Fruit fly (Drosophila melanogaster) whole organism, embryonic: ENCODE results near the gene Cyp4ac3.
A peak's percentile ranks its signal among the peaks of the same experiment; 100 is the strongest.

Source experiments
- ATbp ChIP-seq: fragments of 200-800 bp; sonication (Bioruptor generic); optimal IDR thresholded peaks from 2 replicates; lab custom pipeline; 2017; ENCODE audit warnings: missing biosample characterization, mild to moderate bottlenecking, missing genetic modification characterization, missing genetic modification reagents
- Blimp-1 ChIP-seq: fragments of 200-800 bp; sonication (Bioruptor generic); optimal IDR thresholded peaks from 3 replicates; lab custom pipeline; 2018; ENCODE audit warnings: missing biosample characterization, missing genetic modification characterization, mild to moderate bottlenecking, moderate library complexity, missing genetic modification reagents
- CG10274 ChIP-seq: fragments of 200-800 bp; sonication (Bioruptor generic); optimal IDR thresholded peaks from 3 replicates; lab custom pipeline; 2017; ENCODE audit warnings: missing biosample characterization, mild to moderate bottlenecking, missing genetic modification characterization
- CG10366 ChIP-seq: fragments of 200-800 bp; sonication (Bioruptor generic); IDR thresholded peaks from 2 replicates; pipeline ENCODE4 v1.3.6; 2022; ENCODE audit warnings: missing biosample characterization, missing genetic modification characterization
- CG10462 ChIP-seq: fragments of 200-800 bp; sonication (Bioruptor generic); optimal IDR thresholded peaks from 2 replicates; lab custom pipeline; 2016; ENCODE audit warnings: missing biosample characterization, missing genetic modification characterization
- CG10979 ChIP-seq: fragments of 200-800 bp; sonication (Bioruptor generic); optimal IDR thresholded peaks from 2 replicates; lab custom pipeline; 2018; ENCODE audit warnings: missing biosample characterization, mild to moderate bottlenecking, missing genetic modification characterization, moderate library complexity
- CG1233 ChIP-seq: fragments of 200-800 bp; sonication (Bioruptor generic); optimal IDR thresholded peaks from 4 replicates; lab custom pipeline; 2018; ENCODE audit warnings: missing biosample characterization, mild to moderate bottlenecking, missing genetic modification characterization
- CG13775 ChIP-seq: fragments of 200-800 bp; sonication (Bioruptor generic); optimal IDR thresholded peaks from 3 replicates; lab custom pipeline; 2017; ENCODE audit warnings: missing biosample characterization, mild to moderate bottlenecking, missing genetic modification characterization
- CG1602 ChIP-seq: fragments of 200-800 bp; sonication (Bioruptor generic); optimal IDR thresholded peaks from 3 replicates; lab custom pipeline; 2016; ENCODE audit warnings: missing biosample characterization, missing genetic modification characterization
- CG16863 ChIP-seq: fragments of 200-800 bp; sonication (Bioruptor generic); optimal IDR thresholded peaks from 3 replicates; lab custom pipeline; 2016; ENCODE audit warnings: missing biosample characterization, missing genetic modification characterization
- CG1792 ChIP-seq: fragments of 200-800 bp; sonication (Bioruptor generic); optimal IDR thresholded peaks from 2 replicates; lab custom pipeline; 2016; ENCODE audit warnings: missing biosample characterization, missing genetic modification characterization
- CG18262 ChIP-seq: fragments of 200-800 bp; optimal IDR thresholded peaks from 3 replicates; lab custom pipeline; 2019; ENCODE audit warnings: missing biosample characterization, mild to moderate bottlenecking, missing genetic modification characterization, moderate library complexity
- CG6175 ChIP-seq: fragments of 200-800 bp; sonication (Bioruptor generic); IDR thresholded peaks from 3 replicates; pipeline ENCODE4 v1.3.6; 2022; ENCODE audit warnings: missing biosample characterization, missing genetic modification characterization
- CG7745 ChIP-seq: fragments of 200-800 bp; sonication (Bioruptor generic); optimal IDR thresholded peaks from 2 replicates; lab custom pipeline; 2018; ENCODE audit warnings: missing biosample characterization, mild to moderate bottlenecking, missing genetic modification characterization, moderate library complexity
- Fer1 ChIP-seq: fragments of 200-800 bp; sonication (Bioruptor generic); optimal IDR thresholded peaks from 2 replicates; lab custom pipeline; 2017; ENCODE audit warnings: missing biosample characterization, mild to moderate bottlenecking, missing genetic modification characterization
- H15 ChIP-seq: fragments of 200-800 bp; sonication (Bioruptor generic); IDR thresholded peaks from 3 replicates; pipeline ENCODE4 v1.3.6; 2022; ENCODE audit warnings: missing biosample characterization, missing genetic modification characterization
- H2.0 ChIP-seq: fragments of 200-800 bp; sonication (Bioruptor generic); IDR thresholded peaks from 2 replicates; pipeline ENCODE4 v1.3.6; 2022; ENCODE audit warnings: missing biosample characterization, missing genetic modification characterization
- HmgD ChIP-seq: fragments of 200-800 bp; sonication (Bioruptor generic); optimal IDR thresholded peaks from 3 replicates; lab custom pipeline; 2016; ENCODE audit warnings: missing biosample characterization, missing genetic modification characterization
- Hr51 ChIP-seq, 2 experiments: fragments of 200-800 bp; sonication (Bioruptor generic); optimal IDR thresholded peaks; 2 replicates in 1 of 2; 3 replicates in 1 of 2; lab custom pipeline; 2016 to 2018; ENCODE audit warnings: missing biosample characterization in 2 of 2, missing genetic modification characterization in 2 of 2, mild to moderate bottlenecking in 1 of 2, moderate library complexity in 1 of 2
- Med ChIP-seq: fragments of 200-800 bp; sonication (Bioruptor generic); peaks from one replicate; lab custom pipeline; 2016; ENCODE audit warnings: missing biosample characterization, missing genetic modification characterization, mild to moderate bottlenecking, inconsistent platforms, moderate library complexity
- Neu2 ChIP-seq: fragments of 200-800 bp; sonication (Bioruptor generic); optimal IDR thresholded peaks from 3 replicates; lab custom pipeline; 2016; ENCODE audit warnings: missing biosample characterization, missing genetic modification characterization, borderline replicate concordance
- Nf-YB ChIP-seq: fragments of 200-800 bp; sonication (Bioruptor generic); optimal IDR thresholded peaks from 3 replicates; lab custom pipeline; 2019; ENCODE audit warnings: missing biosample characterization, mild to moderate bottlenecking, missing genetic modification characterization, moderate library complexity
- Ssrp ChIP-seq: fragments of 200-800 bp; sonication (Bioruptor generic); optimal IDR thresholded peaks from 2 replicates; lab custom pipeline; 2018; ENCODE audit warnings: missing biosample characterization, mild to moderate bottlenecking, missing genetic modification characterization, moderate library complexity
- ap ChIP-seq: fragments of 200-800 bp; sonication (Bioruptor generic); IDR thresholded peaks from 2 replicates; pipeline ENCODE4 v1.3.6; 2022; ENCODE audit warnings: missing biosample characterization, missing genetic modification characterization
- ash1 ChIP-seq: fragments of 200-800 bp; sonication (Bioruptor generic); optimal IDR thresholded peaks from 2 replicates; lab custom pipeline; 2018; ENCODE audit warnings: missing biosample characterization, mild to moderate bottlenecking, missing genetic modification characterization
- ci ChIP-seq: fragments of 200-800 bp; sonication (Bioruptor generic); IDR thresholded peaks from 3 replicates; pipeline ENCODE4 v1.3.6; 2022; ENCODE audit warnings: missing biosample characterization, missing genetic modification characterization
- crol ChIP-seq: fragments of 200-800 bp; sonication (Bioruptor generic); IDR thresholded peaks from 2 replicates; pipeline ENCODE4 v1.3.6; 2022; ENCODE audit warnings: missing biosample characterization, missing genetic modification characterization
- dati ChIP-seq: fragments of 200-800 bp; sonication (Bioruptor generic); IDR thresholded peaks from 2 replicates; pipeline ENCODE4 v1.3.6; 2022; ENCODE audit warnings: missing biosample characterization, missing genetic modification characterization
- dmrt11E ChIP-seq: fragments of 200-800 bp; sonication (Bioruptor generic); optimal IDR thresholded peaks from 3 replicates; lab custom pipeline; 2018; ENCODE audit warnings: missing biosample characterization, mild to moderate bottlenecking, missing genetic modification characterization, moderate library complexity
- dmrt99B ChIP-seq: fragments of 200-800 bp; sonication (Bioruptor generic); optimal IDR thresholded peaks from 2 replicates; lab custom pipeline; 2018; ENCODE audit warnings: missing biosample characterization, mild to moderate bottlenecking, missing genetic modification characterization, moderate library complexity
- exex ChIP-seq: fragments of 200-800 bp; sonication (Bioruptor generic); optimal IDR thresholded peaks from 4 replicates; lab custom pipeline; 2018; ENCODE audit warnings: missing biosample characterization, mild to moderate bottlenecking, missing genetic modification characterization, moderate library complexity
- fd96Cb ChIP-seq: fragments of 200-800 bp; sonication (Bioruptor generic); optimal IDR thresholded peaks from 2 replicates; lab custom pipeline; 2018; ENCODE audit warnings: missing biosample characterization, mild to moderate bottlenecking, missing genetic modification characterization, moderate library complexity
- hth ChIP-seq: fragments of >200 bp; optimal IDR thresholded peaks from 2 replicates; lab custom pipeline; 2017; ENCODE audit warnings: inconsistent platforms
- kni ChIP-seq: fragments of 200-800 bp; sonication (Bioruptor generic); optimal IDR thresholded peaks from 3 replicates; lab custom pipeline; 2017; ENCODE audit warnings: mild to moderate bottlenecking, missing biosample characterization, missing genetic modification reagents, missing genetic modification characterization
- knrl ChIP-seq: fragments of 200-800 bp; sonication (Bioruptor generic); IDR thresholded peaks from 3 replicates; pipeline ENCODE4 v1.3.6; 2022; ENCODE audit warnings: missing biosample characterization, missing genetic modification characterization; ENCODE audit not compliant: partially characterized antibody
- lbe ChIP-seq: fragments of 200-800 bp; sonication (Bioruptor generic); optimal IDR thresholded peaks from 2 replicates; lab custom pipeline; 2016; ENCODE audit warnings: missing biosample characterization, mild to moderate bottlenecking, missing genetic modification characterization
- lilli ChIP-seq: fragments of 200-800 bp; sonication (Bioruptor generic); optimal IDR thresholded peaks from 3 replicates; lab custom pipeline; 2016; ENCODE audit warnings: missing biosample characterization, missing genetic modification characterization
- lmd ChIP-seq: fragments of 200-800 bp; sonication (Bioruptor generic); IDR thresholded peaks from 2 replicates; pipeline ENCODE4 v1.3.6; 2022; ENCODE audit warnings: missing biosample characterization, missing genetic modification characterization
- nau ChIP-seq: fragments of 200-800 bp; sonication (Bioruptor generic); optimal IDR thresholded peaks from 3 replicates; lab custom pipeline; 2017; ENCODE audit warnings: missing biosample characterization, mild to moderate bottlenecking, missing genetic modification characterization, missing genetic modification reagents
- nerfin-2 ChIP-seq: fragments of 200-800 bp; sonication (Bioruptor generic); IDR thresholded peaks from 2 replicates; pipeline ENCODE4 v1.3.6; 2022; ENCODE audit warnings: missing biosample characterization, missing genetic modification characterization; ENCODE audit not compliant: partially characterized antibody
- phol ChIP-seq: fragments of 200-800 bp; sonication (Bioruptor generic); optimal IDR thresholded peaks from 3 replicates; lab custom pipeline; 2018; ENCODE audit warnings: missing biosample characterization, mild to moderate bottlenecking, missing genetic modification characterization, moderate library complexity
- schlank ChIP-seq: fragments of 200-800 bp; sonication (Bioruptor generic); optimal IDR thresholded peaks from 2 replicates; lab custom pipeline; 2018; ENCODE audit warnings: missing biosample characterization, mild to moderate bottlenecking, missing genetic modification characterization
- so ChIP-seq: fragments of 200-800 bp; sonication (Bioruptor generic); IDR thresholded peaks from 3 replicates; pipeline ENCODE4 v1.3.6; 2022; ENCODE audit warnings: missing biosample characterization, missing genetic modification characterization
- trem ChIP-seq: fragments of 200-800 bp; optimal IDR thresholded peaks from 3 replicates; lab custom pipeline; 2019; ENCODE audit warnings: missing biosample characterization, mild to moderate bottlenecking, missing genetic modification characterization, moderate library complexity
- usp ChIP-seq: fragments of >200 bp; optimal IDR thresholded peaks from 2 replicates; lab custom pipeline; 2017; ENCODE audit warnings: missing biosample characterization, missing genetic modification characterization
- z ChIP-seq: fragments of 200-800 bp; sonication (Bioruptor generic); IDR thresholded peaks from 3 replicates; pipeline ENCODE4 v1.3.6; 2022; ENCODE audit warnings: missing biosample characterization, missing genetic modification characterization
- zen2 ChIP-seq: fragments of 200-800 bp; sonication (Bioruptor generic); IDR thresholded peaks from 3 replicates; pipeline ENCODE4 v1.3.6; 2022; ENCODE audit warnings: missing biosample characterization, missing genetic modification characterization; ENCODE audit not compliant: partially characterized antibody
- zfh1 ChIP-seq: fragments of 200-800 bp; sonication (Bioruptor generic); IDR thresholded peaks from 3 replicates; pipeline ENCODE4 v1.3.6; 2022; ENCODE audit warnings: missing biosample characterization, missing genetic modification characterization

Gene Cyp4ac3

DNA sequence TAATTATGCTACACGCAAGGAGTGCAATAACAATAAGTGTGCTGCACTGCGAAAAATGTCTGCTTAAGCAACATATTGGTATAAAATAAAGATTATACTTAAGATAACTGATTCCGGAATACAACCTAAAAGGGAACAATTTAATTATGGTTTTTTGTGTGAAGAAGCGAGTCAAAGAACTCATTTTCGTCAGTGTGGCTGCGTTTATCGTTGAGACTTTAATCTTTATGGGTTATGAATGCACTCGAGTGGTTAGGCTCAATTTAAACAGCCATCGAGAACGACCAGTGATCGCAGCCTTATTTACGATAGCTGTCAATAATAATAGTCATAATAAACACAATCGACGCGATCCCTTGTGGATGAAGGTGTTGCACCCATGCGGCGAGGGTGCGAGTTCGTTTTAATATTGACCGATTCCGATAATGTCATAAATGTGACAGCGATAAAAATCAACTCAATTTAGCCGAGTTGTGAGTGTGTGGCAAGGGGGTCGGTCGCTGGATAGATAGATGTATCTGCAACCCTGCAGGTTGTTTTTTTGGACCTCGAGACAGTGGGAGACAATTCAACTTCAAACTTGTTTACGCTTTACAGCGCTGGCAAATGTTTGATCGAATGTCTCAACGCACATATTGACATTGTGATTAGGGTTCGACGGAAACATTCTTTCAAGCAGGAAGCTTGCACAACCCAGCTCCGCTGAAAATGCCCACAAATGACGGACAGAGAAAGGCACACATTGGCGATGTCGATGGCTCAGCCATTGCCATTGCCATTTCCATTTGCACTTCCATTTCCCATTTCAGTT is 12.1 kb upstream of the Cyp4ac3 start (continued):
- peak; percentile 59 for TF ChIP-seq dmrt99B (tag; lab: Kevin White, UChicago)
- TF ChIP-seq lilli = peak; percentile 32
- TF ChIP-seq knrl (GFP tag; lab: Robert Waterston, UW) = no peak
- TF ChIP-seq CG10462 (GFP tag; lab: Kevin White, UChicago) = peak; percentile 14
- TF ChIP-seq zfh1 = peak; percentile 82
- peak; percentile 31; the same call in 1 of the 2 replicates for TF ChIP-seq crol
- 0 out of 3 replicates have a peak, but pooled peaks have one; percentile 36 for TF ChIP-seq zen2 (GFP tag; lab: Robert Waterston, UW)
- TF ChIP-seq nau (GFP tag; lab: Kevin White, UChicago) = peak; percentile 37
- TF ChIP-seq CG18262 (tag; lab: Kevin White, UChicago) = peak; percentile 58
- no peak for TF ChIP-seq usp (GFP tag; lab: Kevin White, UChicago)
- no peak for TF ChIP-seq nerfin-2 (GFP tag; lab: Robert Waterston, UW)
- no peak for TF ChIP-seq HmgD
- TF ChIP-seq Hr51 (GFP tag; optimal IDR thresholded peaks at IDR 0.05; lab: Kevin White, UChicago) = peak; percentile 44 to 49
- TF ChIP-seq Fer1 (GFP tag; lab: Kevin White, UChicago) = no peak
- peak; percentile 24; the same call in 1 of the 2 replicates for TF ChIP-seq CG10366 (GFP tag; lab: Robert Waterston, UW)
- TF ChIP-seq CG10274 = no peak
- peak; percentile 69; the same call in 2 of the 3 replicates for TF ChIP-seq so (GFP tag; lab: Robert Waterston, UW)
- TF ChIP-seq lmd (GFP tag; lab: Robert Waterston, UW) = peak; percentile 19; the same call in 1 of the 2 replicates
- 0 out of 3 replicates have a peak, but pooled peaks have one; percentile 45 for TF ChIP-seq H15 (GFP tag; lab: Robert Waterston, UW)
- TF ChIP-seq ash1 (GFP tag; lab: Kevin White, UChicago) = no peak
- no peak for TF ChIP-seq hth
- TF ChIP-seq H2.0 (GFP tag; lab: Robert Waterston, UW) = peak; percentile 39; the same call in 1 of the 2 replicates
- TF ChIP-seq CG7745 (tag; lab: Kevin White, UChicago) = peak; percentile 85
- TF ChIP-seq CG6175 (GFP tag; lab: Robert Waterston, UW) = no peak
- peak; percentile 39 for TF ChIP-seq CG16863
- TF ChIP-seq Med = peak; percentile 84
- TF ChIP-seq ATbp = peak; percentile 57
- TF ChIP-seq Neu2 (GFP tag; lab: Kevin White, UChicago) = no peak
- 0 out of 2 replicates have a peak, but pooled peaks have one; percentile 36 for TF ChIP-seq ap
- peak; percentile 33 for TF ChIP-seq phol
- peak; percentile 27 for TF ChIP-seq Ssrp (tag; lab: Kevin White, UChicago)
- peak; percentile 35 for TF ChIP-seq Nf-YB (GFP tag; lab: Kevin White, UChicago)
- TF ChIP-seq dati (GFP tag; lab: Robert Waterston, UW) = 0 out of 2 replicates have a peak, but pooled peaks have one; percentile 50
- peak; percentile 60 for TF ChIP-seq CG10979
- peak; percentile 65 for TF ChIP-seq exex
- no peak for TF ChIP-seq schlank (tag; lab: Kevin White, UChicago)
- TF ChIP-seq CG1602 = peak; percentile 20
- TF ChIP-seq lbe (GFP tag; lab: Kevin White, UChicago) = peak; percentile 85
- peak; percentile 4 for TF ChIP-seq CG13775 (GFP tag; lab: Kevin White, UChicago)
- TF ChIP-seq CG1233 (GFP tag; lab: Kevin White, UChicago) = peak; percentile 54
- TF ChIP-seq Blimp-1 (GFP tag; lab: Kevin White, UChicago) = peak; percentile 40
- peak; percentile 66 for TF ChIP-seq dmrt11E (tag; lab: Kevin White, UChicago)
- peak; percentile 86 for TF ChIP-seq kni (GFP tag; lab: Kevin White, UChicago)
- peak; percentile 66 for TF ChIP-seq z (GFP tag; lab: Robert Waterston, UW)
- TF ChIP-seq trem (tag; lab: Kevin White, UChicago) = peak; percentile 26
- peak; percentile 33; the same call in 2 of the 3 replicates for TF ChIP-seq ci
- peak; percentile 58 for TF ChIP-seq fd96Cb (tag; lab: Kevin White, UChicago)
- peak; percentile 26 for TF ChIP-seq CG1792 (GFP tag; lab: Kevin White, UChicago)
